Worm (Caenorhabditis elegans) whole organism, L4 larva: ENCODE measurements around the gene F31F7.1.

ENCODE experiments used
- D1046.2 ChIP-seq: fragments of 200-800 bp; sonication (Bioruptor generic); IDR thresholded peaks from 2 replicates; pipeline ENCODE4 v1.3.6; 2022; ENCODE audit warnings: missing genetic modification characterization, missing compliant biosample characterization
- F26F4.8 ChIP-seq: fragments of 200-800 bp; sonication (Bioruptor generic); conservative IDR thresholded peaks from 2 replicates; pipeline ENCODE4 v1.3.6; 2022; ENCODE audit warnings: missing genetic modification characterization, missing compliant biosample characterization
- F49E8.2 ChIP-seq: sonication (generic microtip); optimal IDR thresholded peaks from 2 replicates; lab custom pipeline; 2016; ENCODE audit warnings: missing compliant biosample characterization, mild to moderate bottlenecking, missing genetic modification characterization, borderline replicate concordance
- aha-1 ChIP-seq: fragments of 150-350 bp; peaks from one replicate; lab custom pipeline; 2014; ENCODE audit warnings: missing biosample characterization, missing genetic modification characterization
- ama-1 ChIP-seq: fragments of 150-350 bp; optimal IDR thresholded peaks from 2 replicates; lab custom pipeline; 2014; ENCODE audit warnings: inconsistent platforms, mixed read lengths
- ceh-32 ChIP-seq: sonication (generic microtip); optimal IDR thresholded peaks from 2 replicates; lab custom pipeline; 2016; ENCODE audit warnings: mild to moderate bottlenecking, missing genetic modification characterization, missing compliant biosample characterization; ENCODE audit not compliant: poor library complexity
- ceh-44 ChIP-seq: fragments of 200-800 bp; sonication (Bioruptor generic); IDR thresholded peaks from 2 replicates; pipeline ENCODE4 v1.3.6; 2022; ENCODE audit warnings: missing genetic modification reagents, missing genetic modification characterization, missing compliant biosample characterization
- ctbp-1 ChIP-seq: fragments of 200-800 bp; sonication (Bioruptor generic); IDR thresholded peaks from 2 replicates; pipeline ENCODE4 v1.3.6; 2022; ENCODE audit warnings: missing genetic modification reagents, missing genetic modification characterization, missing compliant biosample characterization
- daf-16 ChIP-seq, 3 experiments: sonication (generic microtip); optimal IDR thresholded peaks; 2 replicates each; lab custom pipeline; 2016 to 2017; ENCODE audit warnings: missing genetic modification characterization in 3 of 3, missing genetic modification reagents in 3 of 3, mild to moderate bottlenecking in 2 of 3, missing compliant biosample characterization in 2 of 3, missing biosample characterization in 1 of 3, moderate library complexity in 1 of 3
- daf-19 ChIP-seq: fragments of 200-800 bp; sonication (Bioruptor generic); conservative IDR thresholded peaks from 2 replicates; pipeline ENCODE4 v1.3.6; 2022; ENCODE audit warnings: missing genetic modification characterization, missing compliant biosample characterization
- dmd-6 ChIP-seq: fragments of 200-800 bp; sonication (Bioruptor generic); IDR thresholded peaks from 2 replicates; pipeline ENCODE4 v1.3.6; 2022; ENCODE audit warnings: missing genetic modification reagents, missing genetic modification characterization, missing compliant biosample characterization
- dmd-8 ChIP-seq: fragments of 200-800 bp; sonication (Bioruptor generic); IDR thresholded peaks from 2 replicates; pipeline ENCODE4 v1.3.6; 2022; ENCODE audit warnings: missing genetic modification characterization, missing compliant biosample characterization
- dpl-1 ChIP-seq: fragments of 150-350 bp; optimal IDR thresholded peaks from 2 replicates; lab custom pipeline; 2014; ENCODE audit warnings: missing biosample characterization, missing genetic modification reagents, missing genetic modification characterization
- duxl-1 ChIP-seq: sonication (generic microtip); optimal IDR thresholded peaks from 2 replicates; lab custom pipeline; 2016; ENCODE audit warnings: mild to moderate bottlenecking, missing genetic modification characterization, moderate library complexity, missing compliant biosample characterization; ENCODE audit not compliant: poor library complexity
- dve-1 ChIP-seq: sonication (generic microtip); optimal IDR thresholded peaks from 2 replicates; lab custom pipeline; 2017; ENCODE audit warnings: antibody characterized with exemption, mild to moderate bottlenecking, missing genetic modification characterization, missing compliant biosample characterization; ENCODE audit not compliant: insufficient read depth
- egl-43 ChIP-seq: fragments of 200-800 bp; sonication (Bioruptor generic); IDR thresholded peaks from 2 replicates; pipeline ENCODE4 v1.3.6; 2022; ENCODE audit warnings: missing genetic modification reagents, missing genetic modification characterization, missing compliant biosample characterization
- fkh-10 ChIP-seq: fragments of 150-350 bp; optimal IDR thresholded peaks from 2 replicates; lab custom pipeline; 2014; ENCODE audit warnings: missing biosample characterization, missing genetic modification reagents, missing genetic modification characterization
- fos-1 ChIP-seq: fragments of 150-350 bp; optimal IDR thresholded peaks from 2 replicates; lab custom pipeline; 2014; ENCODE audit warnings: missing biosample characterization, missing genetic modification characterization
- hif-1 ChIP-seq, 2 experiments: sonication (generic microtip); optimal IDR thresholded peaks; 2 replicates each; lab custom pipeline; 2016 to 2017; ENCODE audit warnings: missing compliant biosample characterization in 2 of 2, missing genetic modification characterization in 2 of 2, missing genetic modification reagents in 2 of 2, missing genotype in 2 of 2, mild to moderate bottlenecking in 1 of 2
- hlh-11 ChIP-seq: fragments of 200-800 bp; sonication (Bioruptor generic); optimal IDR thresholded peaks from 2 replicates; lab custom pipeline; 2018; ENCODE audit warnings: mild to moderate bottlenecking, missing genetic modification characterization, missing compliant biosample characterization
- hlh-30 ChIP-seq: sonication (generic microtip); optimal IDR thresholded peaks from 2 replicates; lab custom pipeline; 2017; ENCODE audit warnings: antibody characterized with exemption, mild to moderate bottlenecking, missing genetic modification characterization, missing compliant biosample characterization; ENCODE audit not compliant: insufficient read depth
- jun-1 ChIP-seq: fragments of 150-350 bp; optimal IDR thresholded peaks from 2 replicates; lab custom pipeline; 2014; ENCODE audit warnings: missing biosample characterization, missing genetic modification reagents, missing genetic modification characterization
- lin-1 ChIP-seq: fragments of 200-800 bp; sonication (Bioruptor generic); IDR thresholded peaks from 2 replicates; pipeline ENCODE4 v1.3.6; 2022; ENCODE audit warnings: missing genetic modification reagents, missing genetic modification characterization, missing compliant biosample characterization
- lin-15B ChIP-seq: fragments of 150-350 bp; sonication (generic microtip); optimal IDR thresholded peaks from 3 replicates; lab custom pipeline; 2014; ENCODE audit warnings: missing biosample characterization, missing genetic modification characterization
- lin-39 ChIP-seq: fragments of 150-350 bp; optimal IDR thresholded peaks from 2 replicates; lab custom pipeline; 2014; ENCODE audit warnings: missing biosample characterization, missing genetic modification reagents, missing genetic modification characterization
- mdl-1 ChIP-seq, 2 experiments: fragments of 150-350 bp in 1 of 2; sonication (generic microtip) in 1 of 2; optimal IDR thresholded peaks; 2 replicates each; lab custom pipeline; 2014 to 2017; ENCODE audit warnings: missing biosample characterization in 2 of 2, missing genetic modification characterization in 2 of 2
- mxl-2 ChIP-seq: fragments of 200-800 bp; sonication (Bioruptor generic); conservative IDR thresholded peaks from 2 replicates; pipeline ENCODE4 v1.3.6; 2022; ENCODE audit warnings: missing genetic modification reagents, missing genetic modification characterization, missing compliant biosample characterization
- mxl-3 ChIP-seq: fragments of 200-800 bp; sonication (Bioruptor generic); optimal IDR thresholded peaks from 2 replicates; lab custom pipeline; 2018; ENCODE audit warnings: mild to moderate bottlenecking, missing genetic modification characterization, missing compliant biosample characterization
- nhr-10 ChIP-seq: fragments of 150-350 bp; optimal IDR thresholded peaks from 2 replicates; lab custom pipeline; 2014; ENCODE audit warnings: missing biosample characterization, missing genetic modification characterization
- nhr-102 ChIP-seq: sonication (generic microtip); optimal IDR thresholded peaks from 2 replicates; lab custom pipeline; 2016; ENCODE audit warnings: mild to moderate bottlenecking, missing genetic modification characterization, moderate library complexity, missing compliant biosample characterization
- nhr-11 ChIP-seq: fragments of 150-350 bp; optimal IDR thresholded peaks from 2 replicates; lab custom pipeline; 2014; ENCODE audit warnings: missing biosample characterization, missing genetic modification characterization
- nhr-237 ChIP-seq: sonication (generic microtip); optimal IDR thresholded peaks from 2 replicates; lab custom pipeline; 2017; ENCODE audit warnings: missing biosample characterization, missing genetic modification characterization
- nhr-25 ChIP-seq: sonication (generic microtip); optimal IDR thresholded peaks from 2 replicates; lab custom pipeline; 2017; ENCODE audit warnings: missing genetic modification characterization, mild to moderate bottlenecking, missing compliant biosample characterization, antibody characterized with exemption, moderate library complexity, borderline replicate concordance; ENCODE audit not compliant: insufficient read depth
- nhr-41 ChIP-seq: fragments of 200-800 bp; sonication (Bioruptor generic); IDR thresholded peaks from 2 replicates; pipeline ENCODE4 v1.3.6; 2022; ENCODE audit warnings: missing genetic modification reagents, missing genetic modification characterization, missing compliant biosample characterization
- nhr-48 ChIP-seq: sonication (generic microtip); optimal IDR thresholded peaks from 2 replicates; lab custom pipeline; 2016; ENCODE audit warnings: mild to moderate bottlenecking, missing genetic modification characterization, missing compliant biosample characterization
- nhr-77 ChIP-seq: fragments of 150-350 bp; optimal IDR thresholded peaks from 2 replicates; lab custom pipeline; 2014; ENCODE audit warnings: missing biosample characterization, missing genetic modification characterization
- php-3 ChIP-seq: fragments of 200-800 bp; sonication (Bioruptor generic); IDR thresholded peaks from 2 replicates; pipeline ENCODE4 v1.3.6; 2022; ENCODE audit warnings: missing genetic modification reagents, missing genetic modification characterization, missing compliant biosample characterization
- snpc-4 ChIP-seq: fragments of 150-350 bp; optimal IDR thresholded peaks from 2 replicates; lab custom pipeline; 2014; ENCODE audit warnings: missing biosample characterization, missing genetic modification characterization
- spr-1 ChIP-seq: sonication (generic microtip); optimal IDR thresholded peaks from 2 replicates; lab custom pipeline; 2016; ENCODE audit warnings: mild to moderate bottlenecking, missing genetic modification characterization, missing compliant biosample characterization
- spr-3 ChIP-seq: fragments of 200-800 bp; sonication (Bioruptor generic); optimal IDR thresholded peaks from 2 replicates; lab custom pipeline; 2018; ENCODE audit warnings: mild to moderate bottlenecking, missing genetic modification characterization, missing compliant biosample characterization
- tag-97 ChIP-seq: fragments of 200-800 bp; sonication (Bioruptor generic); IDR thresholded peaks from 2 replicates; pipeline ENCODE4 v1.3.6; 2022; ENCODE audit warnings: missing genetic modification characterization, missing compliant biosample characterization
- tra-1 ChIP-seq: fragments of 200-800 bp; sonication (Bioruptor generic); IDR thresholded peaks from 2 replicates; pipeline ENCODE4 v1.3.6; 2022; ENCODE audit warnings: missing genetic modification reagents, missing genetic modification characterization, missing compliant biosample characterization
- unc-39 ChIP-seq: sonication (generic microtip); optimal IDR thresholded peaks from 2 replicates; lab custom pipeline; 2017; ENCODE audit warnings: missing biosample characterization, missing genetic modification characterization
- unc-62 ChIP-seq, 3 experiments: fragments of 150-350 bp in 1 of 3; sonication (generic microtip); optimal IDR thresholded peaks in 2 of 3; peaks in 1 of 3; 1 replicate in 1 of 3; 2 replicates in 2 of 3; lab custom pipeline; 2014 to 2017; ENCODE audit warnings: missing biosample characterization in 3 of 3, missing genetic modification characterization in 3 of 3, missing genetic modification reagents in 3 of 3, missing genotype in 1 of 3
- vab-7 ChIP-seq: fragments of 200-800 bp; sonication (Bioruptor generic); IDR thresholded peaks from 2 replicates; pipeline ENCODE4 v1.3.6; 2022; ENCODE audit warnings: missing genetic modification reagents, missing genetic modification characterization, missing compliant biosample characterization
- zfp-3 ChIP-seq: fragments of 200-800 bp; sonication (Bioruptor generic); conservative IDR thresholded peaks from 2 replicates; pipeline ENCODE4 v1.3.6; 2022; ENCODE audit warnings: missing genetic modification reagents, missing genetic modification characterization, missing compliant biosample characterization
- zip-11 ChIP-seq: fragments of 200-800 bp; sonication (Bioruptor generic); IDR thresholded peaks from 2 replicates; pipeline ENCODE4 v1.3.6; 2022; ENCODE audit warnings: missing genetic modification characterization, missing compliant biosample characterization
- zip-2 ChIP-seq: fragments of 150-350 bp; optimal IDR thresholded peaks from 2 replicates; lab custom pipeline; 2014; ENCODE audit warnings: missing biosample characterization, missing genetic modification characterization
- ztf-11 ChIP-seq: fragments of 150-350 bp; optimal IDR thresholded peaks from 2 replicates; lab custom pipeline; 2014; ENCODE audit warnings: missing biosample characterization, missing genetic modification characterization
- ztf-7 ChIP-seq: fragments of 150-350 bp; optimal IDR thresholded peaks from 2 replicates; lab custom pipeline; 2014; ENCODE audit warnings: missing biosample characterization, missing genetic modification characterization

Gene F31F7.1

ce11 chrV:6276205-6276604 lies at the start of gene F31F7.1:
Gene F31F7.1, plus strand, starts transcription at chrV:6276439.
- TF ChIP-seq tra-1 (GFP tag; lab: Robert Waterston, UW) (peak; percentile 45; the same call in 1 of the 2 replicates), egl-43 (GFP tag; lab: Robert Waterston, UW) (no peak), zfp-3 (GFP tag; lab: Robert Waterston, UW) (no peak), zip-2 (no peak), spr-1 (tag; lab: Kevin White, UChicago) (no peak), ctbp-1 (GFP tag; lab: Robert Waterston, UW) (no peak), F26F4.8 (no peak), lin-1 (GFP tag; lab: Robert Waterston, UW) (peak; percentile 59), ama-1 (lab: Kevin White, UChicago) (peak; percentile 95), hif-1 (tag; optimal IDR thresholded peaks at IDR 0.05; lab: Kevin White, UChicago) (peak in 1 of 2 experiments; percentile 5), mxl-2 (GFP tag; lab: Robert Waterston, UW) (no peak), zip-11 (GFP tag; lab: Robert Waterston, UW) (no peak), lin-39 (tag; lab: Kevin White, UChicago) (no peak), ceh-44 (GFP tag; lab: Robert Waterston, UW) (no peak), nhr-10 (tag; lab: Kevin White, UChicago) (peak; percentile 92), D1046.2 (GFP tag; lab: Robert Waterston, UW) (no peak), dve-1 (tag; lab: Kevin White, UChicago) (peak; percentile 97), tag-97 (GFP tag; lab: Robert Waterston, UW) (no peak), unc-39 (tag; lab: Kevin White, UChicago) (no peak), hlh-30 (tag; lab: Kevin White, UChicago) (peak; percentile 70), mxl-3 (GFP tag; lab: Kevin White, UChicago) (peak; percentile 64), aha-1 (tag; lab: Kevin White, UChicago) (peak; percentile 93), daf-19 (GFP tag; lab: Robert Waterston, UW) (no peak), dmd-8 (GFP tag; lab: Robert Waterston, UW) (no peak), ztf-7 (tag; lab: Kevin White, UChicago) (no peak), hlh-11 (tag; lab: Kevin White, UChicago) (peak; percentile 93), dpl-1 (GFP tag; lab: Kevin White, UChicago) (no peak), daf-16 (GFP tag; optimal IDR thresholded peaks at IDR 0.05; lab: Kevin White, UChicago) (peak in 1 of 2 experiments; percentile 48), daf-16 (tag; optimal IDR thresholded peaks at IDR 0.05; lab: Kevin White, UChicago) (peak; percentile 98), nhr-25 (no peak), snpc-4 (tag; lab: Kevin White, UChicago) (no peak), dmd-6 (GFP tag; lab: Robert Waterston, UW) (peak; percentile 94), jun-1 (no peak), nhr-237 (tag; lab: Kevin White, UChicago) (no peak), lin-15B (tag; lab: Kevin White, UChicago) (no peak), ztf-11 (tag; lab: Kevin White, UChicago) (no peak), unc-62 (GFP tag; optimal IDR thresholded peaks at IDR 0.05 in 1 of 2; lab: Kevin White, UChicago) (peak in 1 of 2 experiments; percentile 96), unc-62 (tag; optimal IDR thresholded peaks at IDR 0.05; lab: Kevin White, UChicago) (no peak), vab-7 (GFP tag; lab: Robert Waterston, UW) (no peak), nhr-11 (tag; lab: Kevin White, UChicago) (peak; percentile 1), duxl-1 (no peak), nhr-41 (GFP tag; lab: Robert Waterston, UW) (peak; percentile 32; the same call in 1 of the 2 replicates), fos-1 (tag; lab: Kevin White, UChicago) (no peak), F49E8.2 (tag; lab: Kevin White, UChicago) (no peak), php-3 (GFP tag; lab: Robert Waterston, UW) (peak; percentile 27; the same call in 1 of the 2 replicates), spr-3 (GFP tag; lab: Kevin White, UChicago) (no peak), mdl-1 (tag; optimal IDR thresholded peaks at IDR 0.05; lab: Kevin White, UChicago) (peak in 1 of 2 experiments; percentile 82), fkh-10 (GFP tag; lab: Kevin White, UChicago) (no peak), nhr-102 (tag; lab: Kevin White, UChicago) (peak; percentile 56), ceh-32 (tag; lab: Kevin White, UChicago) (no peak), nhr-77 (tag; lab: Kevin White, UChicago) (peak; percentile 92), nhr-48 (tag; lab: Kevin White, UChicago) (peak; percentile 87)
